Worm (Caenorhabditis elegans): ENCODE results near the gene irld-67.
A peak's percentile ranks its signal among the peaks of the same experiment; 100 is the strongest.

Gene irld-67

ce11 chrII:2921860-2922259 lies 12.4 kb downstream of the irld-67 start:
- TF ChIP-seq ama-1 (optimal IDR thresholded peaks at IDR 0.05) (no peak), elt-1 (tag; optimal IDR thresholded peaks at IDR 0.05) (no peak), lin-39 (tag; optimal IDR thresholded peaks at IDR 0.05) (no peak), gmeb-1 (tag; optimal IDR thresholded peaks at IDR 0.05) (no peak), R02D3.7 (tag; optimal IDR thresholded peaks at IDR 0.05) (no peak), nhr-237 (tag; optimal IDR thresholded peaks at IDR 0.05) (no peak), aly-2 (tag; optimal IDR thresholded peaks at IDR 0.05) (no peak), ztf-11 (tag; optimal IDR thresholded peaks at IDR 0.05) (no peak), nhr-6 (tag; optimal IDR thresholded peaks at IDR 0.05) (no peak), blmp-1 (tag; optimal IDR thresholded peaks at IDR 0.05; ENCODE audit: insufficient read depth) (no peak), nhr-23 (tag; optimal IDR thresholded peaks at IDR 0.05) (no peak), zag-1 (tag; optimal IDR thresholded peaks at IDR 0.05) (no peak), ceh-16 (tag; optimal IDR thresholded peaks at IDR 0.05) (no peak), ceh-82 (tag; optimal IDR thresholded peaks at IDR 0.05) (no peak)

- no peak for TF ChIP-seq skn-1 (tag; optimal IDR thresholded peaks at IDR 0.05)
- peak; percentile 70 to 82 for TF ChIP-seq mdl-1 (tag; optimal IDR thresholded peaks at IDR 0.05)
- TF ChIP-seq nhr-129 (tag; optimal IDR thresholded peaks at IDR 0.05): peak; percentile 48
- TF ChIP-seq gmeb-1 (tag; optimal IDR thresholded peaks at IDR 0.05): peak; percentile 27
- TF ChIP-seq lin-13 (GFP tag; optimal IDR thresholded peaks at IDR 0.05): peak; percentile 1
- TF ChIP-seq fos-1 (tag; optimal IDR thresholded peaks at IDR 0.05): peak; percentile 61
- TF ChIP-seq snpc-4 (tag; optimal IDR thresholded peaks at IDR 0.05): no peak
- TF ChIP-seq unc-62 (GFP tag; optimal IDR thresholded peaks at IDR 0.05): no peak
- TF ChIP-seq unc-55 (GFP tag; optimal IDR thresholded peaks at IDR 0.05): peak; percentile 64
- peak; percentile 7 for TF ChIP-seq F13H6.1 (tag; optimal IDR thresholded peaks at IDR 0.05)
- peak; percentile 15 for TF ChIP-seq sma-3 (GFP tag; optimal IDR thresholded peaks at IDR 0.05)
- TF ChIP-seq lsy-2 (tag; optimal IDR thresholded peaks at IDR 0.05): peak; percentile 26 to 62
- TF ChIP-seq nhr-25 (tag; optimal IDR thresholded peaks at IDR 0.05): peak; percentile 35
- peak; percentile 52 for TF ChIP-seq sma-9 (GFP tag; optimal IDR thresholded peaks at IDR 0.05)
- no peak for TF ChIP-seq sma-9 (tag; optimal IDR thresholded peaks at IDR 0.05)
- no peak for TF ChIP-seq elt-3 (tag; optimal IDR thresholded peaks at IDR 0.05)
- TF ChIP-seq lin-11 (tag; optimal IDR thresholded peaks at IDR 0.05): peak; percentile 6
- TF ChIP-seq ztf-1 (GFP tag; conservative IDR thresholded peaks at IDR 0.05): no peak
- peak; percentile 80 for TF ChIP-seq C34F6.9 (tag; optimal IDR thresholded peaks at IDR 0.05)
- TF ChIP-seq crh-2 (tag; optimal IDR thresholded peaks at IDR 0.05): peak; percentile 28
Observed at ce11 chrII:2920817-2921458, 13.3 kb downstream of the irld-67 start.

DNA sequence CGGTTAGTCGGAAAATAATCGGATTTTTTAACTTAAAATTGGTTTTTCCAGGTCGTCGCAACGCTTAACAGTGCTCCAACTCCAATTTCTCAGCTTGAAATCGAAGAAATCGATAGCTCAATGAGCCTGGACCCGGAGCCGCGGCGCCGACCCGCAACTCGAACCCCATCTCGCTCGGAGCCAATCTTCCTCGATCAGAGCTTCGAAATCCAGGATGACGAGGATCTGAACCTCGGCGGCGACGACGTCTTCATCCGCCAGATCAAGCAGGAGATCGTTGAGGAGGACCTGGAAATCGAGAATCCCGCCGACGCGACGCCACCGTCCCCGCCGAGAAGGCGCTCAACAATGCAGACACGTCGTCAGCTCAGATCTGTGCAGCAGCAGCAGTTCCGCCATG lies 14.0 kb downstream of the irld-67 start:
- no peak for TF ChIP-seq nhr-12 (tag; optimal IDR thresholded peaks at IDR 0.05)
- no peak for TF ChIP-seq nhr-77 (tag; optimal IDR thresholded peaks at IDR 0.05)

DNA sequence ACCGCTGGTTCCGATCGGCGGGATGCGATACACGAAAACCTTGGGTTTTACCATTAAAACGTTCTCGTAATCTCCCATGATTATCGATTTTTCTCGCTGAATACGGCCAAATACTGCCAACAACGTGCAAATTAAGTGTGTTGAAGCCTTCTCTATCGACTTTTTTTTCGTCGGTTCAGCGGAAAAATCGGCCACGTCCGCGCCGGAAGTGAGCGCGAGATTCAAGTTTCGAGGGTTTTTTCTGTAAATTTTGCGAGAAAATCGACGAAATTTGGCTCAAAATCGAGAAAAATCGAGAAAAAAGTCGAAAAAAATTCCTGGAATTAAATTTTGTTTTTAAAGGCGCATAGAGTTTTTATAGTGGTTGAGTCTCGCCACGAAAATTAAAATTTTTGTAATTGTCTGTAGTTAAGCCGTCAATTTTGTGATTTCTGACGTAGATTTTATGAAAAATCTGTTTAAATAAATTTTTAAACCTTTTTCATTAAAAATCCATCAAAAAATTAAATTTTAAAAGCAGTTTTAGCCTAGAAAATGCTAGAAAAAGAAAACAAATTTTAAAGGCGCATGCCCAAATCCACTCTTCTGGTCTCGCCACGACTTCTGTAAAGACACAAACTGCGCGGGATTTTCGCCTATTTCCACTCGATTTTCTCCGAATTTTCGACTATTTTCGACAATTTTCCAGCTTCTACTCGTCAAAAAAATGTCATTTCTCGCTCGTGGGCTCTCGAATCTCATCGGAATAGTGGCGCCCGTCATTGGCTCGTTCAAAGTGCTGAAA lies 15.0 kb downstream of the irld-67 start, which contains the start of the genes ncap-1 and Y110A2AR.1:
Gene ncap-1, minus strand, starts transcription at position 241 of the 784 bp plus-strand sequence.
Gene Y110A2AR.1, plus strand, starts transcription at position 637 of the 784 bp plus-strand sequence.
- TF ChIP-seq ztf-11 (tag; optimal IDR thresholded peaks at IDR 0.05) (no peak), nhr-12 (tag; optimal IDR thresholded peaks at IDR 0.05) (no peak), gmeb-1 (tag; optimal IDR thresholded peaks at IDR 0.05) (peak; percentile 27), unc-39 (tag; optimal IDR thresholded peaks at IDR 0.05) (no peak), skn-1 (tag; optimal IDR thresholded peaks at IDR 0.05) (no peak), unc-55 (GFP tag; optimal IDR thresholded peaks at IDR 0.05) (peak; percentile 34), elt-3 (tag; optimal IDR thresholded peaks at IDR 0.05) (no peak), ama-1 (optimal IDR thresholded peaks at IDR 0.05) (no peak), R02D3.7 (tag; optimal IDR thresholded peaks at IDR 0.05) (no peak), ZK546.5 (tag; optimal IDR thresholded peaks at IDR 0.05) (no peak), blmp-1 (tag; optimal IDR thresholded peaks at IDR 0.05; ENCODE audit: insufficient read depth) (no peak), ztf-1 (GFP tag; conservative IDR thresholded peaks at IDR 0.05) (no peak), nhr-25 (tag; optimal IDR thresholded peaks at IDR 0.05) (no peak), lsy-2 (tag; optimal IDR thresholded peaks at IDR 0.05) (peak in 1 of 2 experiments; percentile 25), C34F6.9 (tag; optimal IDR thresholded peaks at IDR 0.05) (peak; percentile 19)

Data from whole organism, L2 larva.